Worm (Caenorhabditis elegans): ENCODE data around the gene F49F1.11.
"Not testable (repeated sequence)": the region's sequence is repeated elsewhere in the genome, so short reads cannot be mapped to it uniquely, and the experiment has no call there.

ce11 chrIV:4142986-4143385 is 1.8 kb upstream of the F49F1.11 start, which contains the start of gene F49F1.12:
- not testable (repeated sequence) for TF ChIP-seq snpc-1.1 (tag; optimal IDR thresholded peaks at IDR 0.05; ENCODE audit: insufficient read depth); ccch-3 (GFP tag; optimal IDR thresholded peaks at IDR 0.05); hrde-1 (tag; optimal IDR thresholded peaks at IDR 0.05; ENCODE audit: borderline replicate concordance); F49E8.2 (tag; optimal IDR thresholded peaks at IDR 0.05; ENCODE audit: insufficient read depth); ztf-26 (tag; optimal IDR thresholded peaks at IDR 0.05); dpl-1 (GFP tag; optimal IDR thresholded peaks at IDR 0.05); F37B4.10 (GFP tag; IDR thresholded peaks at IDR 0.05); ceh-100 (GFP tag; IDR thresholded peaks at IDR 0.05); K11D2.4 (GFP tag; IDR thresholded peaks at IDR 0.05); sptf-2 (GFP tag; optimal IDR thresholded peaks at IDR 0.05)

All from whole organism, young adult.